Worm (Caenorhabditis elegans) whole organism, midembryonic: ENCODE results near the gene nep-1.
"Not testable (repeated sequence)": the region's sequence is repeated elsewhere in the genome, so short reads cannot be mapped to it uniquely, and the experiment has no call there.

Experiments
- T22C8.4 ChIP-seq: fragments of 200-800 bp; sonication (Bioruptor generic); IDR thresholded peaks from 2 replicates; pipeline ENCODE4 v1.3.6; 2022; ENCODE audit warnings: missing genetic modification characterization, missing compliant biosample characterization
- cog-1 ChIP-seq: sonication (generic microtip); optimal IDR thresholded peaks from 2 replicates; lab custom pipeline; 2016; ENCODE audit warnings: missing genetic modification characterization, missing compliant biosample characterization
- flt-1 ChIP-seq: fragments of 200-800 bp; sonication (Bioruptor generic); IDR thresholded peaks from 2 replicates; pipeline ENCODE4 v1.3.6; 2022; ENCODE audit warnings: missing genetic modification characterization, missing compliant biosample characterization
- klf-2 ChIP-seq: fragments of 200-800 bp; sonication (Bioruptor generic); conservative IDR thresholded peaks from 2 replicates; pipeline ENCODE4 v1.3.6; 2022; ENCODE audit warnings: missing genetic modification reagents, missing genetic modification characterization, missing compliant biosample characterization
- med-1 ChIP-seq: sonication (generic microtip); optimal IDR thresholded peaks from 2 replicates; lab custom pipeline; 2017; ENCODE audit warnings: missing genetic modification characterization, mild to moderate bottlenecking, missing compliant biosample characterization, antibody characterized with exemption, missing genetic modification reagents; ENCODE audit not compliant: insufficient read depth
- ref-1 ChIP-seq: fragments of 200-800 bp; sonication (Bioruptor generic); conservative IDR thresholded peaks from 2 replicates; pipeline ENCODE4 v1.3.6; 2022; ENCODE audit warnings: missing genetic modification reagents, missing genetic modification characterization, missing compliant biosample characterization
- tab-1 ChIP-seq: fragments of 200-800 bp; sonication (Bioruptor generic); IDR thresholded peaks from 2 replicates; pipeline ENCODE4 v1.3.6; 2022; ENCODE audit warnings: missing genetic modification characterization, missing compliant biosample characterization
- ztf-23 ChIP-seq: fragments of 200-800 bp; sonication (Bioruptor generic); IDR thresholded peaks from 2 replicates; pipeline ENCODE4 v1.3.6; 2022; ENCODE audit warnings: missing genetic modification reagents, missing genetic modification characterization, missing compliant biosample characterization
- ztf-29 ChIP-seq: fragments of 200-800 bp; sonication (Bioruptor generic); IDR thresholded peaks from 2 replicates; pipeline ENCODE4 v1.3.6; 2022; ENCODE audit warnings: missing genetic modification reagents, missing genetic modification characterization, missing compliant biosample characterization

nep-1 gene

ce11 chrII:11657079-11657478 lies at the start of gene nep-1:
Gene nep-1, minus strand, starts transcription at chrII:11657179.
- TF ChIP-seq ztf-23 (GFP tag; lab: Robert Waterston, UW), result no peak
- TF ChIP-seq tab-1 (GFP tag; lab: Robert Waterston, UW), result no peak
- no peak for TF ChIP-seq T22C8.4 (GFP tag; lab: Robert Waterston, UW)

- TF ChIP-seq ref-1 (GFP tag; lab: Robert Waterston, UW), result no peak
- TF ChIP-seq tab-1 (GFP tag; lab: Robert Waterston, UW), result no peak
- TF ChIP-seq T22C8.4 (GFP tag; lab: Robert Waterston, UW), result no peak
- no peak for TF ChIP-seq flt-1 (GFP tag; lab: Robert Waterston, UW)
- TF ChIP-seq cog-1 (tag; lab: Kevin White, UChicago), result no peak
- no peak for TF ChIP-seq klf-2 (GFP tag; lab: Robert Waterston, UW)
- no peak for TF ChIP-seq ztf-23 (GFP tag; lab: Robert Waterston, UW)
- no peak for TF ChIP-seq med-1 (GFP tag; lab: Kevin White, UChicago)
- TF ChIP-seq ztf-29, result no peak
Observed at ce11 chrII:11705787-11706186, 48.8 kb upstream of the nep-1 start, which contains the start of gene VF13D12L.3. Gene VF13D12L.3, plus strand, starts transcription at chrII:11706009.

ce11 chrII:11700635-11701034 lies 43.7 kb upstream of the nep-1 start:
- TF ChIP-seq tab-1 (GFP tag; lab: Robert Waterston, UW), result no peak
- TF ChIP-seq ztf-23 (GFP tag; lab: Robert Waterston, UW), result no peak
- TF ChIP-seq T22C8.4 (GFP tag; lab: Robert Waterston, UW), result no peak
- TF ChIP-seq ref-1 (GFP tag; lab: Robert Waterston, UW), result no peak
- TF ChIP-seq med-1 (GFP tag; lab: Kevin White, UChicago), result no peak
- TF ChIP-seq ztf-29, result no peak
- no peak for TF ChIP-seq klf-2 (GFP tag; lab: Robert Waterston, UW)
- TF ChIP-seq cog-1 (tag; lab: Kevin White, UChicago), result no peak
- no peak for TF ChIP-seq flt-1 (GFP tag; lab: Robert Waterston, UW)

ce11 chrII:11700200-11700599 lies 43.2 kb upstream of the nep-1 start, which contains the start of gene inos-1:
Gene inos-1, minus strand, starts transcription at chrII:11700300.
- no peak for TF ChIP-seq T22C8.4 (GFP tag; lab: Robert Waterston, UW)
- no peak for TF ChIP-seq ztf-23 (GFP tag; lab: Robert Waterston, UW)
- no peak for TF ChIP-seq cog-1 (tag; lab: Kevin White, UChicago)
- no peak for TF ChIP-seq klf-2 (GFP tag; lab: Robert Waterston, UW)
- no peak for TF ChIP-seq flt-1 (GFP tag; lab: Robert Waterston, UW)
- no peak for TF ChIP-seq ztf-29

ce11 chrII:11695945-11696270 lies 38.9 kb upstream of the nep-1 start, which contains the start of gene xpf-1:
Gene xpf-1, plus strand, starts transcription at chrII:11696171.
- TF ChIP-seq cog-1 (tag; lab: Kevin White, UChicago), result no peak
- no peak for TF ChIP-seq klf-2 (GFP tag; lab: Robert Waterston, UW)
- no peak for TF ChIP-seq ref-1 (GFP tag; lab: Robert Waterston, UW)
- TF ChIP-seq tab-1 (GFP tag; lab: Robert Waterston, UW), result no peak
- no peak for TF ChIP-seq T22C8.4 (GFP tag; lab: Robert Waterston, UW)
- TF ChIP-seq med-1 (GFP tag; lab: Kevin White, UChicago), result no peak
- TF ChIP-seq ztf-23 (GFP tag; lab: Robert Waterston, UW), result no peak
- no peak for TF ChIP-seq flt-1 (GFP tag; lab: Robert Waterston, UW)
- TF ChIP-seq ztf-29, result no peak

- not testable (repeated sequence) for TF ChIP-seq med-1 (GFP tag; lab: Kevin White, UChicago); klf-2 (GFP tag; lab: Robert Waterston, UW); ztf-29
Observed at ce11 chrII:11695161-11695944, 38.4 kb upstream of the nep-1 start, which contains the start of gene tars-1. Gene tars-1, minus strand, starts transcription at chrII:11695657.

- no peak for TF ChIP-seq klf-2 (GFP tag; lab: Robert Waterston, UW)
- TF ChIP-seq ztf-23 (GFP tag; lab: Robert Waterston, UW), result peak; percentile 66; the same call in 1 of the 2 replicates
Observed at ce11 chrII:11694432-11694831, 37.5 kb upstream of the nep-1 start.

ce11 chrII:11690868-11691267 lies 33.9 kb upstream of the nep-1 start:
- no peak for TF ChIP-seq cog-1 (tag; lab: Kevin White, UChicago)

ce11 chrII:11689941-11690340 lies 33.0 kb upstream of the nep-1 start:
- no peak for TF ChIP-seq ref-1 (GFP tag; lab: Robert Waterston, UW)
- TF ChIP-seq T22C8.4 (GFP tag; lab: Robert Waterston, UW), result no peak
- no peak for TF ChIP-seq klf-2 (GFP tag; lab: Robert Waterston, UW)
- no peak for TF ChIP-seq ztf-23 (GFP tag; lab: Robert Waterston, UW)
- no peak for TF ChIP-seq flt-1 (GFP tag; lab: Robert Waterston, UW)
- TF ChIP-seq ztf-29, result no peak
- no peak for TF ChIP-seq cog-1 (tag; lab: Kevin White, UChicago)
- no peak for TF ChIP-seq tab-1 (GFP tag; lab: Robert Waterston, UW)
- no peak for TF ChIP-seq med-1 (GFP tag; lab: Kevin White, UChicago)

- TF ChIP-seq klf-2 (GFP tag; lab: Robert Waterston, UW) (no peak), T22C8.4 (GFP tag; lab: Robert Waterston, UW) (no peak), ztf-23 (GFP tag; lab: Robert Waterston, UW) (no peak), cog-1 (tag; lab: Kevin White, UChicago) (no peak), tab-1 (GFP tag; lab: Robert Waterston, UW) (no peak), ztf-29 (no peak), flt-1 (GFP tag; lab: Robert Waterston, UW) (no peak), ref-1 (GFP tag; lab: Robert Waterston, UW) (no peak), med-1 (GFP tag; lab: Kevin White, UChicago) (no peak)
Observed at ce11 chrII:11688643-11689042, 31.7 kb upstream of the nep-1 start, which contains the start of gene kel-1. Gene kel-1, plus strand, starts transcription at chrII:11688943.
